Fruit fly (Drosophila melanogaster): ENCODE measurements around the gene para.

The para gene

DNA sequence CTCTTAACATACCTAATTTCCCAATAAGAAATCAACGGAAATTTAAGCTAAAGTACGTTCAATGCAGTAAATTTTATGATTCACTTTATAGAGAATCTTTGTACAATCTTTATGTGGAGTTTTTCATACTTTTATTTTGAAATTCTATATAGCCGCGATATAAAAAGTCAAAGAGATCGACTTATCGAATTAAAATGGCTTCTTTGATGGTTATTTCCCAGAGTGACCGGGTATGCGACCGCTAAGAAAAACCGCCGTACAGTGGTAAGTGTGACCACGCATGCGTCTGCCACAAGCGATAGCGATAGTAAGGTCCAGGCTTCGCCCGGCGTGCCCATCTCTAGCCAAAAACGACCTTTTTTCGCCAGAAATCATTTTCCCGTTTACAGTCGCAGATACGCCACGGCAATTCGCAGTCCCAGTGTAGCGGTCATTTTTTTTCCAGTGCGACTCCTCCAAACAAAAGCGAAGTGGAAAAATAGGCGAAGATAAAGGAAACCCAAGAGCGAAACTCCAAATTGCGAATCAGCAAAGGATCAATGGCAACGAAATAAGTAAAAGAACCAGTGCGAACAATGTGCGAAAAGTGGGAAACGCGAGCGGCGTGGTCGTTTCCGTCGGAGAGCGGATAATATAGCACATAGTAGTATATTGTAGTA is 110.3 kb downstream of the para start, which contains the start of gene hang (continued):
- TF ChIP-seq CG17361 (GFP tag; IDR thresholded peaks at IDR 0.05) (no peak), CG3838 (GFP tag; optimal IDR thresholded peaks at IDR 0.05) (no peak), CG12391 (tag; optimal IDR thresholded peaks at IDR 0.05) (peak; percentile 7), ATbp (GFP tag; optimal IDR thresholded peaks at IDR 0.05) (no peak), CG6654 (GFP tag; optimal IDR thresholded peaks at IDR 0.05) (no peak), CG5245 (GFP tag; optimal IDR thresholded peaks at IDR 0.05) (no peak), CG4707 (GFP tag; optimal IDR thresholded peaks at IDR 0.05) (peak; percentile 1), NK7.1 (GFP tag; optimal IDR thresholded peaks at IDR 0.05) (no peak), CG1603 (tag; optimal IDR thresholded peaks at IDR 0.05) (peak; percentile 77), ato (GFP tag; IDR thresholded peaks at IDR 0.05; ENCODE audit: partially characterized antibody) (peak; percentile 82), CG15011 (GFP tag; optimal IDR thresholded peaks at IDR 0.05) (no peak), repo (GFP tag; optimal IDR thresholded peaks at IDR 0.05) (peak; percentile 47), row (GFP tag; IDR thresholded peaks at IDR 0.05) (peak; percentile 58), CG2120 (GFP tag; optimal IDR thresholded peaks at IDR 0.05) (peak; percentile 49), nom (GFP tag; optimal IDR thresholded peaks at IDR 0.05) (peak; percentile 67), CG17568 (GFP tag; optimal IDR thresholded peaks at IDR 0.05) (no peak), hth (optimal IDR thresholded peaks at IDR 0.05) (no peak), Drgx (GFP tag; IDR thresholded peaks at IDR 0.05) (no peak), CG10462 (GFP tag; optimal IDR thresholded peaks at IDR 0.05) (no peak), Opbp (GFP tag; IDR thresholded peaks at IDR 0.05; ENCODE audit: partially characterized antibody) (peak; percentile 89), Dad (GFP tag; optimal IDR thresholded peaks at IDR 0.05) (no peak), NfI (GFP tag; optimal IDR thresholded peaks at IDR 0.05) (peak; percentile 24), MTF-1 (GFP tag; optimal IDR thresholded peaks at IDR 0.05; ENCODE audit: borderline replicate concordance) (peak; percentile 46), HLH4C (GFP tag; IDR thresholded peaks at IDR 0.05; ENCODE audit: partially characterized antibody) (peak; percentile 73), CG11085 (GFP tag; IDR thresholded peaks at IDR 0.05) (no peak), CG18619 (GFP tag; optimal IDR thresholded peaks at IDR 0.05) (peak; percentile 11), CG8281 (tag; optimal IDR thresholded peaks at IDR 0.05) (no peak), gsb (GFP tag; IDR thresholded peaks at IDR 0.05) (no peak), Neu2 (GFP tag; optimal IDR thresholded peaks at IDR 0.05; ENCODE audit: borderline replicate concordance) (no peak), Abd-B (GFP tag; optimal IDR thresholded peaks at IDR 0.05) (peak; percentile 30), CG8944 (GFP tag; optimal IDR thresholded peaks at IDR 0.05) (no peak), chn (GFP tag; optimal IDR thresholded peaks at IDR 0.05) (no peak), sr (GFP tag; IDR thresholded peaks at IDR 0.05) (0 out of 3 replicates have a peak, but pooled peaks have one; percentile 7), D19A (tag; optimal IDR thresholded peaks at IDR 0.05) (peak; percentile 18), CG9932 (GFP tag; IDR thresholded peaks at IDR 0.05) (peak; percentile 73), Poxn (GFP tag; IDR thresholded peaks at IDR 0.05) (no peak), bcd (GFP tag; optimal IDR thresholded peaks at IDR 0.05) (no peak), CG18011 (GFP tag; optimal IDR thresholded peaks at IDR 0.05) (no peak), CG16813 (GFP tag; IDR thresholded peaks at IDR 0.05; ENCODE audit: partially characterized antibody) (peak; percentile 76), CG14860 (GFP tag; IDR thresholded peaks at IDR 0.05; ENCODE audit: partially characterized antibody) (peak; percentile 15; the same call in 1 of the 3 replicates), ranshi (GFP tag; IDR thresholded peaks at IDR 0.05) (0 out of 2 replicates have a peak, but pooled peaks have one; percentile 4), sqz (GFP tag; optimal IDR thresholded peaks at IDR 0.05) (peak; percentile 47), CG2712 (tag; optimal IDR thresholded peaks at IDR 0.05) (no peak), Sin3A (optimal IDR thresholded peaks at IDR 0.05) (peak; percentile 33), Ada2b (GFP tag; IDR thresholded peaks at IDR 0.05) (no peak), dimm (GFP tag; IDR thresholded peaks at IDR 0.05) (no peak), CG33213 (GFP tag; optimal IDR thresholded peaks at IDR 0.05) (peak; percentile 62), NC2β (GFP tag; optimal IDR thresholded peaks at IDR 0.05) (peak; percentile 66), Stat92E (GFP tag; optimal IDR thresholded peaks at IDR 0.05) (peak in 1 of 3 experiments; percentile 71), kah (GFP tag; optimal IDR thresholded peaks at IDR 0.05) (no peak)

All from whole organism, embryonic.